Fruit fly (Drosophila melanogaster): Measurements from ENCODE around the gene RpL36A.

RpL36A gene

dm6 chr2L:8072692-8073091 lies 30.0 kb upstream of the RpL36A start, which contains the start of the genes MED20 and Trf (continued):
- TF ChIP-seq Dp (GFP tag; optimal IDR thresholded peaks at IDR 0.05) (peak; percentile 17), Xbp1 (GFP tag; optimal IDR thresholded peaks at IDR 0.05) (no peak), CG8924 (tag; optimal IDR thresholded peaks at IDR 0.05) (peak; percentile 12), stwl (tag; optimal IDR thresholded peaks at IDR 0.05) (peak; percentile 86), toy (GFP tag; IDR thresholded peaks at IDR 0.05) (no peak), bsh (GFP tag; optimal IDR thresholded peaks at IDR 0.05) (no peak), pzg (GFP tag; optimal IDR thresholded peaks at IDR 0.05) (peak; percentile 71), crp (GFP tag; optimal IDR thresholded peaks at IDR 0.05) (peak in 1 of 2 experiments; percentile 62), CG1792 (GFP tag; optimal IDR thresholded peaks at IDR 0.05) (no peak), unpg (GFP tag; optimal IDR thresholded peaks at IDR 0.05) (no peak), zf30C (GFP tag; optimal IDR thresholded peaks at IDR 0.05) (peak; percentile 43), hkb (optimal IDR thresholded peaks at IDR 0.05) (no peak), hkb (GFP tag; IDR thresholded peaks at IDR 0.05) (no peak), CG9797 (GFP tag; optimal IDR thresholded peaks at IDR 0.05) (peak; percentile 73), CG12299 (tag; optimal IDR thresholded peaks at IDR 0.05) (no peak), YL-1 (GFP tag; optimal IDR thresholded peaks at IDR 0.05) (peak; percentile 65), BEAF-32 (GFP tag; optimal IDR thresholded peaks at IDR 0.05) (peak; percentile 28), CG18619 (GFP tag; optimal IDR thresholded peaks at IDR 0.05) (no peak), CG4617 (GFP tag; optimal IDR thresholded peaks at IDR 0.05; ENCODE audit: borderline replicate concordance) (peak; percentile 49), vfl (GFP tag; optimal IDR thresholded peaks at IDR 0.05) (no peak), Ada2b (GFP tag; IDR thresholded peaks at IDR 0.05) (no peak), CG1832 (GFP tag; optimal IDR thresholded peaks at IDR 0.05) (no peak), CG13624 (GFP tag; optimal IDR thresholded peaks at IDR 0.05) (peak; percentile 0), CG6254 (GFP tag; optimal IDR thresholded peaks at IDR 0.05) (no peak), twi (tag; optimal IDR thresholded peaks at IDR 0.05) (no peak), Opbp (GFP tag; IDR thresholded peaks at IDR 0.05; ENCODE audit: partially characterized antibody) (0 out of 3 replicates have a peak, but pooled peaks have one; percentile 59), lbe (GFP tag; optimal IDR thresholded peaks at IDR 0.05) (no peak), gro (GFP tag; optimal IDR thresholded peaks at IDR 0.05) (no peak), CG10979 (tag; optimal IDR thresholded peaks at IDR 0.05) (peak; percentile 15), dmrt99B (tag; optimal IDR thresholded peaks at IDR 0.05) (no peak), odd (GFP tag; optimal IDR thresholded peaks at IDR 0.05) (no peak), Med (GFP tag) (no peak), MESR4 (GFP tag; optimal IDR thresholded peaks at IDR 0.05) (peak; percentile 29), CG12659 (GFP tag; optimal IDR thresholded peaks at IDR 0.05) (peak; percentile 29), CG11695 (GFP tag; IDR thresholded peaks at IDR 0.05) (no peak), CHES-1-like (GFP tag; optimal IDR thresholded peaks at IDR 0.05) (peak; percentile 71), PHDP (tag; optimal IDR thresholded peaks at IDR 0.05) (no peak)

dm6 chr2L:8071112-8071976 lies 28.6 kb upstream of the RpL36A start, which contains the start of gene poe:
TSS of gene poe (minus strand) at chr2L:8071624.
- TF ChIP-seq CG11093 (GFP tag; IDR thresholded peaks at IDR 0.05): no peak
- no peak for TF ChIP-seq CG7745 (tag; optimal IDR thresholded peaks at IDR 0.05)
- no peak for TF ChIP-seq dm (GFP tag; optimal IDR thresholded peaks at IDR 0.05)
- TF ChIP-seq H15 (GFP tag; IDR thresholded peaks at IDR 0.05): no peak
- no peak for TF ChIP-seq eyg (GFP tag; optimal IDR thresholded peaks at IDR 0.05)
- peak; percentile 42 for TF ChIP-seq CG15696 (tag; optimal IDR thresholded peaks at IDR 0.05)
- TF ChIP-seq kah (GFP tag; optimal IDR thresholded peaks at IDR 0.05): peak; percentile 22
- TF ChIP-seq CG1024 (GFP tag; IDR thresholded peaks at IDR 0.05): no peak
- no peak for TF ChIP-seq dan (GFP tag; IDR thresholded peaks at IDR 0.05)
- no peak for TF ChIP-seq CG9876 (GFP tag; optimal IDR thresholded peaks at IDR 0.05)
- peak; percentile 29 for TF ChIP-seq CG6765 (GFP tag; optimal IDR thresholded peaks at IDR 0.05)
- no peak for TF ChIP-seq CG8765 (GFP tag; IDR thresholded peaks at IDR 0.05)
- peak in 1 of 2 experiments; percentile 35 for TF ChIP-seq bsh (GFP tag; optimal IDR thresholded peaks at IDR 0.05)
- peak; percentile 35; the same call in 1 of the 2 replicates for TF ChIP-seq NFAT (GFP tag; IDR thresholded peaks at IDR 0.05)
